Fruit fly (Drosophila melanogaster): ENCODE results near the gene Spn31A.
A peak's percentile ranks its signal among the peaks of the same experiment; 100 is the strongest.

Gene Spn31A

dm6 chr2L:10057236-10057635, 3.4 kb upstream of the Spn31A start (continued):
- TF ChIP-seq tin (GFP tag; optimal IDR thresholded peaks at IDR 0.05): peak; percentile 71
- TF ChIP-seq cwo (GFP tag; optimal IDR thresholded peaks at IDR 0.05): peak; percentile 12
- peak; percentile 64; the same call in 2 of the 3 replicates for TF ChIP-seq CG14050 (GFP tag; IDR thresholded peaks at IDR 0.05)
- no peak for TF ChIP-seq Hmx (GFP tag; optimal IDR thresholded peaks at IDR 0.05)
- TF ChIP-seq Xbp1 (GFP tag; optimal IDR thresholded peaks at IDR 0.05): peak; percentile 76
- no peak for TF ChIP-seq hth (optimal IDR thresholded peaks at IDR 0.05)
- peak; percentile 87 for TF ChIP-seq fd96Cb (tag; optimal IDR thresholded peaks at IDR 0.05)
- no peak for TF ChIP-seq zf30C (GFP tag; optimal IDR thresholded peaks at IDR 0.05)
- peak; percentile 57 for TF ChIP-seq org-1 (GFP tag; optimal IDR thresholded peaks at IDR 0.05)
- no peak for TF ChIP-seq slou (GFP tag; optimal IDR thresholded peaks at IDR 0.05)
- peak; percentile 39 for TF ChIP-seq MTF-1 (GFP tag; optimal IDR thresholded peaks at IDR 0.05; ENCODE audit: borderline replicate concordance)
- TF ChIP-seq gt (GFP tag; IDR thresholded peaks at IDR 0.05): peak; percentile 74
- no peak for TF ChIP-seq crol (GFP tag; IDR thresholded peaks at IDR 0.05)
- peak; percentile 50 for TF ChIP-seq CG11085 (GFP tag; IDR thresholded peaks at IDR 0.05)
- peak; percentile 67 for TF ChIP-seq NfI (GFP tag; optimal IDR thresholded peaks at IDR 0.05)
- peak; percentile 80 for TF ChIP-seq chn (GFP tag; optimal IDR thresholded peaks at IDR 0.05)
- peak; percentile 12 for TF ChIP-seq cato (GFP tag; optimal IDR thresholded peaks at IDR 0.05; ENCODE audit: borderline replicate concordance)
- TF ChIP-seq CG7745 (tag; optimal IDR thresholded peaks at IDR 0.05): no peak
- TF ChIP-seq Oli (tag; optimal IDR thresholded peaks at IDR 0.05): peak; percentile 73
- peak; percentile 38 for TF ChIP-seq caup (GFP tag; optimal IDR thresholded peaks at IDR 0.05; ENCODE audit: severe bottlenecking)
- TF ChIP-seq CG7786 (GFP tag; optimal IDR thresholded peaks at IDR 0.05): peak; percentile 63
- no peak for TF ChIP-seq CG13296 (GFP tag; optimal IDR thresholded peaks at IDR 0.05)
- TF ChIP-seq YL-1 (GFP tag; optimal IDR thresholded peaks at IDR 0.05): peak; percentile 28
- TF ChIP-seq ftz-f1 (GFP tag; optimal IDR thresholded peaks at IDR 0.05): no peak
- peak; percentile 38 for TF ChIP-seq Meics (GFP tag; optimal IDR thresholded peaks at IDR 0.05)
- no peak for TF ChIP-seq ab (GFP tag; optimal IDR thresholded peaks at IDR 0.05)
- TF ChIP-seq so (GFP tag; IDR thresholded peaks at IDR 0.05): 0 out of 3 replicates have a peak, but pooled peaks have one; percentile 30
- no peak for TF ChIP-seq Dfd (GFP tag; optimal IDR thresholded peaks at IDR 0.05)
- TF ChIP-seq CG10462 (GFP tag; optimal IDR thresholded peaks at IDR 0.05): peak; percentile 44
- TF ChIP-seq hb (GFP tag; IDR thresholded peaks at IDR 0.05; ENCODE audit: partially characterized antibody): no peak
- TF ChIP-seq Pdp1 (GFP tag; optimal IDR thresholded peaks at IDR 0.05): peak; percentile 70 to 74
- TF ChIP-seq gce (GFP tag; IDR thresholded peaks at IDR 0.05): peak; percentile 77; the same call in 2 of the 3 replicates
- TF ChIP-seq sr (GFP tag; IDR thresholded peaks at IDR 0.05): peak; percentile 77; the same call in 2 of the 3 replicates
- peak; percentile 89 for TF ChIP-seq CG8765 (GFP tag; IDR thresholded peaks at IDR 0.05)
- peak; percentile 48; the same call in 1 of the 2 replicates for TF ChIP-seq danr (GFP tag; IDR thresholded peaks at IDR 0.05)
- no peak for TF ChIP-seq p53 (GFP tag; optimal IDR thresholded peaks at IDR 0.05)
- TF ChIP-seq nom (GFP tag; optimal IDR thresholded peaks at IDR 0.05): peak; percentile 91
- peak; percentile 58; the same call in 2 of the 3 replicates for TF ChIP-seq CG2889 (GFP tag; IDR thresholded peaks at IDR 0.05)
- no peak for TF ChIP-seq dm (GFP tag; optimal IDR thresholded peaks at IDR 0.05)
- peak; percentile 86 for TF ChIP-seq CG10959 (GFP tag; IDR thresholded peaks at IDR 0.05)
- no peak for TF ChIP-seq CG7987 (GFP tag; optimal IDR thresholded peaks at IDR 0.05)
- peak; percentile 16 for TF ChIP-seq her (GFP tag; optimal IDR thresholded peaks at IDR 0.05)
- peak; percentile 70 for TF ChIP-seq row (GFP tag; IDR thresholded peaks at IDR 0.05)
- TF ChIP-seq nmo (GFP tag; optimal IDR thresholded peaks at IDR 0.05): peak; percentile 86
- TF ChIP-seq aop (GFP tag; IDR thresholded peaks at IDR 0.05): no peak
- peak; percentile 71 for TF ChIP-seq stc (GFP tag; IDR thresholded peaks at IDR 0.05)
- peak; percentile 51 for TF ChIP-seq crc (GFP tag; optimal IDR thresholded peaks at IDR 0.05)
- peak; percentile 62 for TF ChIP-seq CG13775 (GFP tag; optimal IDR thresholded peaks at IDR 0.05)
- no peak for TF ChIP-seq Mad (GFP tag; optimal IDR thresholded peaks at IDR 0.05)
- TF ChIP-seq ind (GFP tag; optimal IDR thresholded peaks at IDR 0.05): peak; percentile 60
- peak; percentile 72 for TF ChIP-seq bab2 (GFP tag; optimal IDR thresholded peaks at IDR 0.05)
- no peak for TF ChIP-seq CG43689 (GFP tag; IDR thresholded peaks at IDR 0.05)
